ENCODE assay signal across 2 worm cellular contexts in the genomic region with DNA sequence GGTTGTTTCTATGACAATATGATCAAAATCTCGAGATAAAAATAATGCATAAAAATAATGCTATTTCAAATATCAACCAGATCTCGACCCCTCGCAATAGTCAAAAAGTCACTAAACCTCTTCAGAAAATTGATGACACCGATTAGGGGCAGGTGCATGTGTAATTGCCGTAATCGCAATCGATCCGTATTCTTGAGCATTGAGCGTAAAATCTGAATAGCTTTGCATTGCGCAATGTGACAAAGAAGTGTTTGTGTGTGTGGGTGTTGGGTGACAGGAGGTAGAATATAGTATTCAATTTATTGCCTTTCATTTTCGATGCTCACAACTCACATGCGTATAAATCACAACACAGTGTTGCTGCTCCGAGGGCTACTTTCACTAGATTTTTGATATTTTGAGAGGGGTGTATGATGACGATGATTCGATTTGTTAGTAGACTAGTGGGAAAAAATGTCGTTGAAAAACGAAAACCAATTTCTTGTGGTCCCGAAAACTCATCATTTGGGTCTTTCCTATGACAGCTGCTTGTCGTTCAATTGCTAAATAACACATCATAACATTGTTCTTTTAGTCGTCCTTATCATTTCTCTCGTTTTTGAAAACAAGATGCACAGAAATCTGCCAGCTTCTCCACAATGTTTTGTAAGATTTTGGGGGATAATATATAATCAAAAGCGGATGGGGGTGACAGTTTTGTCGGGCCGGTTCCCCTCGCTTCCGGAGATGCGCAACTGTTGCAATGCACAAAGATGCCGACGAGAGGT.
TF ChIP-seq lines count a peak whose summit lies in the region.

No protein-coding gene starts in this region.

TF ChIP-seq in whole organism, L3 larva, 47 proteins besides CTCF, POLR2A, EP300 and RAD21:
- TF ChIP-seq elt-3 (tag; optimal IDR thresholded peaks at IDR 0.05; lab: Kevin White, UChicago) (no peak), ZK546.5 (tag; optimal IDR thresholded peaks at IDR 0.05; lab: Kevin White, UChicago) (no peak), egl-5 (tag; optimal IDR thresholded peaks at IDR 0.05; lab: Kevin White, UChicago) (peak; percentile 53), mdl-1 (tag; optimal IDR thresholded peaks at IDR 0.05; lab: Kevin White, UChicago) (no peak), nhr-23 (tag; optimal IDR thresholded peaks at IDR 0.05; lab: Kevin White, UChicago) (no peak), nfya-1 (tag; optimal IDR thresholded peaks at IDR 0.05; lab: Kevin White, UChicago; ENCODE audit: insufficient read depth) (no peak), unc-62 (GFP tag; optimal IDR thresholded peaks at IDR 0.05; lab: Kevin White, UChicago) (no peak)

TF ChIP-seq in whole organism, mixed stage, embryonic, 35 proteins besides CTCF, POLR2A, EP300 and RAD21:
- TF ChIP-seq nhr-2 (tag; optimal IDR thresholded peaks at IDR 0.05; lab: Kevin White, UChicago), result peak; percentile 82
- TF ChIP-seq hlh-1 (tag; optimal IDR thresholded peaks at IDR 0.05; lab: Kevin White, UChicago), result peak; percentile 75
- TF ChIP-seq zip-8 (tag; optimal IDR thresholded peaks at IDR 0.05; lab: Kevin White, UChicago), result peak; percentile 85
- no peak for TF ChIP-seq unc-39 (tag; optimal IDR thresholded peaks at IDR 0.05; lab: Kevin White, UChicago)
- peak; percentile 84 for TF ChIP-seq elt-1 (tag; optimal IDR thresholded peaks at IDR 0.05; lab: Kevin White, UChicago; ENCODE audit: borderline replicate concordance, insufficient read depth)
- peak; percentile 44 for TF ChIP-seq ces-1 (GFP tag; optimal IDR thresholded peaks at IDR 0.05; lab: Kevin White, UChicago)
- TF ChIP-seq pha-4 (tag; optimal IDR thresholded peaks at IDR 0.05; lab: Kevin White, UChicago), result no peak

Comparison
In these comparisons a context has a peak if more than half of its experiments do, and no peak if none do; other contexts are left out.
1. Of the 11 proteins assayed by ChIP-seq in both whole organism, L3 larva and whole organism, mixed stage, embryonic: peak only in whole organism, L3 larva: none; only in whole organism, mixed stage, embryonic: elt-1; in both: none; in neither: 10.